Worm (Caenorhabditis elegans) whole organism, L2 larva: ENCODE data around the gene atg-18.

Experiments used
- F13H6.1 ChIP-seq: sonication (generic microtip); optimal IDR thresholded peaks from 2 replicates; lab custom pipeline; 2016; ENCODE audit warnings: missing genetic modification characterization, missing compliant biosample characterization
- aly-2 ChIP-seq: fragments of 150-350 bp; optimal IDR thresholded peaks from 2 replicates; lab custom pipeline; 2014; ENCODE audit warnings: missing biosample characterization, missing genetic modification characterization
- ceh-82 ChIP-seq: fragments of 150-350 bp; optimal IDR thresholded peaks from 2 replicates; lab custom pipeline; 2014; ENCODE audit warnings: missing biosample characterization, missing genetic modification characterization
- egl-27 ChIP-seq: sonication (generic microtip); optimal IDR thresholded peaks from 3 replicates; lab custom pipeline; 2017; ENCODE audit warnings: missing biosample characterization, missing genetic modification reagents, missing genetic modification characterization
- elt-1 ChIP-seq: fragments of 150-350 bp; optimal IDR thresholded peaks from 2 replicates; lab custom pipeline; 2014; ENCODE audit warnings: missing biosample characterization, missing genetic modification characterization
- elt-3 ChIP-seq: sonication (generic microtip); optimal IDR thresholded peaks from 2 replicates; lab custom pipeline; 2017; ENCODE audit warnings: missing biosample characterization, missing genetic modification characterization
- lsy-2 ChIP-seq, 2 experiments: fragments of 150-350 bp in 1 of 2; sonication (generic microtip) in 1 of 2; optimal IDR thresholded peaks; 2 replicates each; lab custom pipeline; 2014 to 2017; ENCODE audit warnings: missing biosample characterization in 2 of 2, missing genetic modification characterization in 2 of 2
- nhr-23 ChIP-seq: fragments of 150-350 bp; optimal IDR thresholded peaks from 2 replicates; lab custom pipeline; 2014; ENCODE audit warnings: missing biosample characterization, missing genetic modification reagents, missing genetic modification characterization
- nhr-237 ChIP-seq: fragments of 150-350 bp; optimal IDR thresholded peaks from 2 replicates; lab custom pipeline; 2014; ENCODE audit warnings: missing biosample characterization, missing genetic modification characterization
- nhr-77 ChIP-seq: fragments of 150-350 bp; optimal IDR thresholded peaks from 2 replicates; lab custom pipeline; 2014; ENCODE audit warnings: missing biosample characterization, missing genetic modification characterization
- snpc-4 ChIP-seq: fragments of 150-350 bp; optimal IDR thresholded peaks from 2 replicates; lab custom pipeline; 2014; ENCODE audit warnings: missing biosample characterization, missing genetic modification characterization
- unc-39 ChIP-seq: fragments of 150-350 bp; optimal IDR thresholded peaks from 2 replicates; lab custom pipeline; 2014; ENCODE audit warnings: missing biosample characterization, missing genetic modification characterization
- zag-1 ChIP-seq: fragments of 150-350 bp; optimal IDR thresholded peaks from 2 replicates; lab custom pipeline; 2014; ENCODE audit warnings: missing biosample characterization, missing genetic modification characterization
- ztf-4 ChIP-seq: fragments of 150-350 bp; optimal IDR thresholded peaks from 2 replicates; lab custom pipeline; 2014; ENCODE audit warnings: missing biosample characterization, missing genetic modification characterization

DNA sequence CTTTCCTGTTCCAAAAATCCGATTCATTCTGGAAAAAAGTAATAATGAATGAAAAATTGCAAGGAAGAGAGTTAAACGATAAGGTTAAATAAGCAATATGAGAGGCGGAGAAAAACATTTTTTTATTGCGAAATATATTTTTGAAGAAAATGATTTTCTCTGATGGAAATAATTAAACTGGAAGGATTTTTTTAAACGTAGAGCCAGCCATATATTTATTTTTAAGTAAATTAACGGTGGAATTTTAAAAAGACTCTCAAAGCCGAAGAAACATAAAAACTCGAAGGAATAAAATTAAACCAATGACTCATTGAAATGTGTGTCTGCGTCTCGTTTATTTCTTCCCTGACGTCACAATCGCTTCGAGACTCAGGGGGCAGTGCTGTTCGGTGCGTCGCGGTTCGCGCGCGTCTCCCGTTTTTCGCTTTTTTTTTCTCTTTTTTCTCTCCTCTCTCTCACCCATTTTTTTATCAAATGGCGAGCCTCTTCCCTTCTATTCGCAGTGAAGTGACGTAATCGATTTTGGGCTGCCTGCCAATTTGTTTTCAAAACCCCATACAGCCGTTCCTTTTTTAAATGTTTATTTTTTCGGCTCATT is 24.9 kb downstream of the atg-18 start, which contains the start of gene vps-60:
- TF ChIP-seq nhr-237 (tag; lab: Kevin White, UChicago) (no peak), ceh-82 (no peak), nhr-23 (no peak), aly-2 (tag; lab: Kevin White, UChicago) (no peak), snpc-4 (tag; lab: Kevin White, UChicago) (peak; percentile 86), ztf-4 (tag; lab: Kevin White, UChicago) (peak; percentile 90), zag-1 (tag; lab: Kevin White, UChicago) (peak; percentile 84), elt-3 (no peak), F13H6.1 (tag; lab: Kevin White, UChicago) (peak; percentile 90), lsy-2 (tag; optimal IDR thresholded peaks at IDR 0.05; lab: Kevin White, UChicago) (peak; percentile 74 to 93), nhr-77 (tag; lab: Kevin White, UChicago) (no peak), elt-1 (tag; lab: Kevin White, UChicago) (no peak), egl-27 (tag; lab: Kevin White, UChicago) (peak; percentile 71), unc-39 (tag; lab: Kevin White, UChicago) (no peak)
